Worm (Caenorhabditis elegans) whole organism, midembryonic: ENCODE data around the gene ceh-19.

Experiments used
- T22C8.4 ChIP-seq: fragments of 200-800 bp; sonication (Bioruptor generic); IDR thresholded peaks from 2 replicates; pipeline ENCODE4 v1.3.6; 2022; ENCODE audit warnings: missing genetic modification characterization, missing compliant biosample characterization
- flt-1 ChIP-seq: fragments of 200-800 bp; sonication (Bioruptor generic); IDR thresholded peaks from 2 replicates; pipeline ENCODE4 v1.3.6; 2022; ENCODE audit warnings: missing genetic modification characterization, missing compliant biosample characterization
- tab-1 ChIP-seq: fragments of 200-800 bp; sonication (Bioruptor generic); IDR thresholded peaks from 2 replicates; pipeline ENCODE4 v1.3.6; 2022; ENCODE audit warnings: missing genetic modification characterization, missing compliant biosample characterization
- ztf-23 ChIP-seq: fragments of 200-800 bp; sonication (Bioruptor generic); IDR thresholded peaks from 2 replicates; pipeline ENCODE4 v1.3.6; 2022; ENCODE audit warnings: missing genetic modification reagents, missing genetic modification characterization, missing compliant biosample characterization
- ztf-29 ChIP-seq: fragments of 200-800 bp; sonication (Bioruptor generic); IDR thresholded peaks from 2 replicates; pipeline ENCODE4 v1.3.6; 2022; ENCODE audit warnings: missing genetic modification reagents, missing genetic modification characterization, missing compliant biosample characterization

DNA sequence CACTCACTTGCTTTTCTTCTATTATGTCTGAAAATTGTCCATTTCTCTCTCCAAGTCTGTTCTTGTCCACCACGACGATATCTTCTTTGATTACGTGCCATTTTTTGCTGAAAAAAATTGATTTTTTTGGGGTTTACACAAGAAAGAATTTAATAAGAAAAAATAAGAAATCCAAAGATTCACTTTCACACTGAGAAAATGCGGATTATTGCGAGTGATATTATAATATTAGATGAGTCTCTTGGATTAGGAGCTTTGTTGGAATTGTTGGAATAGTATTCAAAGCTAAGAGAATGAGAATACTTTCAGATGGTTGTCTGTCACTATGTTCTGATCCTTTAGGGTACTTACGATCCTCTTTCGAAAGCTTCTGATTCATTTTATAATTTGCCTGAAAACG lies 16.9 kb downstream of the ceh-19 start, which contains the start of gene F20D12.7:
- TF ChIP-seq T22C8.4 (no peak), flt-1 (GFP tag; lab: Robert Waterston, UW) (no peak), tab-1 (GFP tag; lab: Robert Waterston, UW) (no peak), ztf-29 (no peak), ztf-23 (no peak)
